Fruit fly (Drosophila melanogaster) whole organism, prepupa: ENCODE measurements around the gene ninaA.

Experiments
- CG10631 ChIP-seq: fragments of 200-800 bp; sonication (Bioruptor generic); optimal IDR thresholded peaks from 2 replicates; lab custom pipeline; 2016; ENCODE audit warnings: missing biosample characterization, missing genetic modification characterization
- CG10669 ChIP-seq: fragments of 200-800 bp; sonication (Bioruptor generic); optimal IDR thresholded peaks from 3 replicates; lab custom pipeline; 2018; ENCODE audit warnings: missing biosample characterization, mild to moderate bottlenecking, missing genetic modification characterization, moderate library complexity
- CG11294 ChIP-seq: fragments of 200-800 bp; sonication (Bioruptor generic); IDR thresholded peaks from 2 replicates; pipeline ENCODE4 v1.3.6; 2022; ENCODE audit warnings: missing biosample characterization, missing genetic modification characterization
- CG11762 ChIP-seq: fragments of 200-800 bp; sonication (Bioruptor generic); optimal IDR thresholded peaks from 3 replicates; lab custom pipeline; 2016; ENCODE audit warnings: missing biosample characterization, missing genetic modification characterization; ENCODE audit not compliant: insufficient read depth
- CG11902 ChIP-seq: fragments of 200-800 bp; sonication (Bioruptor generic); optimal IDR thresholded peaks from 3 replicates; lab custom pipeline; 2016; ENCODE audit warnings: missing biosample characterization, missing genetic modification characterization
- CG15336 ChIP-seq: fragments of 200-800 bp; sonication (Bioruptor generic); IDR thresholded peaks from 2 replicates; pipeline ENCODE4 v1.3.6; 2022; ENCODE audit warnings: missing biosample characterization, missing genetic modification characterization
- CG1621 ChIP-seq: fragments of 200-800 bp; sonication (Bioruptor generic); optimal IDR thresholded peaks from 3 replicates; lab custom pipeline; 2018; ENCODE audit warnings: missing biosample characterization, mild to moderate bottlenecking, missing genetic modification characterization
- CG16779 ChIP-seq: fragments of 200-800 bp; sonication (Bioruptor generic); optimal IDR thresholded peaks from 3 replicates; lab custom pipeline; 2017; ENCODE audit warnings: missing biosample characterization, mild to moderate bottlenecking, missing genetic modification characterization
- CG3032 ChIP-seq: fragments of 200-800 bp; optimal IDR thresholded peaks from 2 replicates; lab custom pipeline; 2019; ENCODE audit warnings: missing biosample characterization, mild to moderate bottlenecking, missing genetic modification characterization, moderate library complexity
- CG32006 ChIP-seq: fragments of 200-800 bp; sonication (Bioruptor generic); optimal IDR thresholded peaks from 3 replicates; lab custom pipeline; 2017; ENCODE audit warnings: missing biosample characterization, mild to moderate bottlenecking, missing genetic modification characterization
- CG34406 ChIP-seq: fragments of 200-800 bp; sonication (Bioruptor generic); optimal IDR thresholded peaks from 3 replicates; lab custom pipeline; 2016; ENCODE audit warnings: missing biosample characterization, missing genetic modification characterization
- CG3919 ChIP-seq: fragments of 200-800 bp; sonication (Bioruptor generic); optimal IDR thresholded peaks from 3 replicates; lab custom pipeline; 2016; ENCODE audit warnings: missing biosample characterization, missing genetic modification characterization
- CG4318 ChIP-seq: fragments of 200-800 bp; sonication (Bioruptor generic); optimal IDR thresholded peaks from 3 replicates; lab custom pipeline; 2017; ENCODE audit warnings: missing biosample characterization, mild to moderate bottlenecking, missing genetic modification characterization
- CG6276 ChIP-seq: fragments of 200-800 bp; sonication (Bioruptor generic); optimal IDR thresholded peaks from 2 replicates; lab custom pipeline; 2017; ENCODE audit warnings: missing biosample characterization, mild to moderate bottlenecking, missing genetic modification characterization
- CG6792 ChIP-seq: fragments of 200-800 bp; sonication (Bioruptor generic); optimal IDR thresholded peaks from 3 replicates; lab custom pipeline; 2016; ENCODE audit warnings: missing biosample characterization, missing genetic modification characterization
- CG6808 ChIP-seq: fragments of 200-800 bp; sonication (Bioruptor generic); optimal IDR thresholded peaks from 3 replicates; lab custom pipeline; 2017; ENCODE audit warnings: missing biosample characterization, missing genetic modification characterization, mild to moderate bottlenecking, moderate library complexity, missing genetic modification reagents
- CG6854 ChIP-seq: fragments of 200-800 bp; sonication (Bioruptor generic); optimal IDR thresholded peaks from 2 replicates; lab custom pipeline; 2017; ENCODE audit warnings: missing biosample characterization, mild to moderate bottlenecking, missing genetic modification characterization
- CG7368 ChIP-seq: fragments of 200-800 bp; sonication (Bioruptor generic); optimal IDR thresholded peaks from 3 replicates; lab custom pipeline; 2016; ENCODE audit warnings: missing biosample characterization, missing genetic modification characterization
- CG8119 ChIP-seq: fragments of 200-800 bp; sonication (Bioruptor generic); IDR thresholded peaks from 3 replicates; pipeline ENCODE4 v1.3.6; 2022; ENCODE audit warnings: missing biosample characterization, missing genetic modification characterization
- CG8319 ChIP-seq: fragments of 200-800 bp; sonication (Bioruptor generic); optimal IDR thresholded peaks from 3 replicates; lab custom pipeline; 2016; ENCODE audit warnings: missing biosample characterization, missing genetic modification characterization
- CG9139 ChIP-seq: fragments of 200-800 bp; sonication (Bioruptor generic); optimal IDR thresholded peaks from 3 replicates; lab custom pipeline; 2017; ENCODE audit warnings: missing biosample characterization, mild to moderate bottlenecking, missing genetic modification characterization
- Eip78C ChIP-seq: fragments of 200-800 bp; sonication (Bioruptor generic); peaks from one replicate; lab custom pipeline; 2016; ENCODE audit warnings: missing biosample characterization, missing genetic modification characterization
- Eip93F ChIP-seq: fragments of 200-800 bp; sonication (Bioruptor generic); optimal IDR thresholded peaks from 2 replicates; lab custom pipeline; 2016; ENCODE audit warnings: missing biosample characterization, mild to moderate bottlenecking, missing genetic modification characterization
- Ets21C ChIP-seq: fragments of 200-800 bp; sonication (Bioruptor generic); optimal IDR thresholded peaks from 3 replicates; lab custom pipeline; 2016; ENCODE audit warnings: missing biosample characterization, missing genetic modification characterization
- Ets96B ChIP-seq: fragments of 200-800 bp; optimal IDR thresholded peaks from 2 replicates; lab custom pipeline; 2019; ENCODE audit warnings: missing biosample characterization, mild to moderate bottlenecking, missing genetic modification characterization, moderate library complexity
- Gug ChIP-seq: fragments of 200-800 bp; sonication (Bioruptor generic); IDR thresholded peaks from 2 replicates; pipeline ENCODE4 v1.3.6; 2022; ENCODE audit warnings: missing biosample characterization, missing genetic modification characterization
- Hr39 ChIP-seq: fragments of 200-800 bp; sonication (Bioruptor generic); optimal IDR thresholded peaks from 2 replicates; lab custom pipeline; 2016; ENCODE audit warnings: missing biosample characterization, missing genetic modification characterization
- Hr4 ChIP-seq: fragments of 200-800 bp; sonication (Bioruptor generic); optimal IDR thresholded peaks from 3 replicates; lab custom pipeline; 2016; ENCODE audit warnings: missing biosample characterization, missing genetic modification characterization
- Met ChIP-seq: fragments of 200-800 bp; sonication (Bioruptor generic); optimal IDR thresholded peaks from 3 replicates; lab custom pipeline; 2016; ENCODE audit warnings: missing biosample characterization, missing genetic modification characterization
- OdsH ChIP-seq: fragments of 200-800 bp; sonication (Bioruptor generic); optimal IDR thresholded peaks from 3 replicates; lab custom pipeline; 2016; ENCODE audit warnings: missing biosample characterization, missing genetic modification characterization
- Sox102F ChIP-seq: fragments of 200-800 bp; sonication (Bioruptor generic); optimal IDR thresholded peaks from 2 replicates; lab custom pipeline; 2016; ENCODE audit warnings: missing biosample characterization, mild to moderate bottlenecking, missing genetic modification characterization
- Sox14 ChIP-seq: fragments of 200-800 bp; sonication (Bioruptor generic); optimal IDR thresholded peaks from 3 replicates; lab custom pipeline; 2016; ENCODE audit warnings: missing biosample characterization, missing genetic modification characterization
- Sox15 ChIP-seq: fragments of 200-800 bp; sonication (Bioruptor generic); optimal IDR thresholded peaks from 3 replicates; lab custom pipeline; 2016; ENCODE audit warnings: missing biosample characterization, missing genetic modification characterization
- achi ChIP-seq: fragments of 200-800 bp; sonication (Bioruptor generic); optimal IDR thresholded peaks from 3 replicates; lab custom pipeline; 2016; ENCODE audit warnings: missing biosample characterization, missing genetic modification characterization
- acj6 ChIP-seq: fragments of 200-800 bp; sonication (Bioruptor generic); optimal IDR thresholded peaks from 3 replicates; lab custom pipeline; 2016; ENCODE audit warnings: missing biosample characterization, missing genetic modification characterization
- cyc ChIP-seq: fragments of 200-800 bp; sonication (Bioruptor generic); optimal IDR thresholded peaks from 3 replicates; lab custom pipeline; 2016; ENCODE audit warnings: missing biosample characterization, missing genetic modification characterization
- eg ChIP-seq: fragments of 200-800 bp; sonication (Bioruptor generic); IDR thresholded peaks from 3 replicates; pipeline ENCODE4 v1.3.6; 2022; ENCODE audit warnings: missing biosample characterization, missing genetic modification characterization
- esn ChIP-seq: fragments of 200-800 bp; sonication (Bioruptor generic); optimal IDR thresholded peaks from 2 replicates; lab custom pipeline; 2016; ENCODE audit warnings: missing biosample characterization, mild to moderate bottlenecking, missing genetic modification characterization, moderate library complexity
- fd59A ChIP-seq: fragments of 200-800 bp; sonication (Bioruptor generic); optimal IDR thresholded peaks from 2 replicates; lab custom pipeline; 2017; ENCODE audit warnings: missing biosample characterization, mild to moderate bottlenecking, missing genetic modification characterization, missing genetic modification reagents
- fkh ChIP-seq: fragments of 200-800 bp; sonication (Bioruptor generic); optimal IDR thresholded peaks from 3 replicates; lab custom pipeline; 2017; ENCODE audit warnings: missing biosample characterization, mild to moderate bottlenecking, missing genetic modification characterization, moderate library complexity
- net ChIP-seq: fragments of 200-800 bp; sonication (Bioruptor generic); optimal IDR thresholded peaks from 3 replicates; lab custom pipeline; 2016; ENCODE audit warnings: missing biosample characterization, missing genetic modification characterization
- pdm3 ChIP-seq: fragments of 200-800 bp; sonication (Bioruptor generic); optimal IDR thresholded peaks from 3 replicates; lab custom pipeline; 2016; ENCODE audit warnings: missing biosample characterization, missing genetic modification characterization
- salr ChIP-seq, 2 experiments: fragments of 200-800 bp; sonication (Bioruptor generic); optimal IDR thresholded peaks; 3 replicates each; lab custom pipeline; 2016 to 2018; ENCODE audit warnings: missing biosample characterization in 2 of 2, missing genetic modification characterization in 2 of 2, mild to moderate bottlenecking in 1 of 2
- ss ChIP-seq, 2 experiments: fragments of 200-800 bp; sonication (Bioruptor generic); optimal IDR thresholded peaks; 2 replicates in 1 of 2; 3 replicates in 1 of 2; lab custom pipeline; 2017 to 2018; ENCODE audit warnings: mild to moderate bottlenecking in 2 of 2, missing biosample characterization in 2 of 2, missing genetic modification characterization in 2 of 2, moderate library complexity in 1 of 2
- svp ChIP-seq: fragments of 200-800 bp; sonication (Bioruptor generic); peaks from one replicate; lab custom pipeline; 2016; ENCODE audit warnings: missing biosample characterization, missing genetic modification characterization
- topi ChIP-seq: fragments of 200-800 bp; sonication (Bioruptor generic); optimal IDR thresholded peaks from 3 replicates; lab custom pipeline; 2016; ENCODE audit warnings: missing biosample characterization, missing genetic modification characterization
- vri ChIP-seq: fragments of 200-800 bp; sonication (Bioruptor generic); optimal IDR thresholded peaks from 3 replicates; lab custom pipeline; 2016; ENCODE audit warnings: missing biosample characterization, mild to moderate bottlenecking, missing genetic modification characterization

The ninaA gene

dm6 chr2L:866950-867744 lies 10.0 kb upstream of the ninaA start (continued):
- TF ChIP-seq Gug (GFP tag; lab: Robert Waterston, UW) (peak; percentile 94), Met (peak; percentile 95), CG16779 (tag; lab: Kevin White, UChicago) (peak; percentile 80), CG6276 (GFP tag; lab: Kevin White, UChicago) (peak; percentile 88), acj6 (GFP tag; lab: Kevin White, UChicago) (peak; percentile 95), svp (peak; percentile 98), ss (GFP tag; optimal IDR thresholded peaks at IDR 0.05; lab: Kevin White, UChicago) (peak; percentile 64 to 88), eg (GFP tag; lab: Robert Waterston, UW) (peak; percentile 97), CG10631 (GFP tag; lab: Kevin White, UChicago) (peak; percentile 93), Hr39 (GFP tag; lab: Kevin White, UChicago) (peak; percentile 97), CG8119 (GFP tag; lab: Robert Waterston, UW) (peak; percentile 97), CG3919 (peak; percentile 94), CG1621 (tag; lab: Kevin White, UChicago) (peak; percentile 84), CG7368 (peak; percentile 90), OdsH (GFP tag; lab: Kevin White, UChicago) (peak; percentile 93), achi (GFP tag; lab: Kevin White, UChicago) (peak; percentile 91), esn (GFP tag; lab: Kevin White, UChicago) (peak; percentile 96), Sox14 (GFP tag; lab: Kevin White, UChicago) (peak; percentile 96), CG3032 (tag; lab: Kevin White, UChicago) (peak; percentile 88), Sox102F (peak; percentile 94), CG9139 (peak; percentile 65), cyc (peak; percentile 95), fd59A (GFP tag; lab: Kevin White, UChicago) (peak; percentile 83), CG11762 (peak; percentile 89), CG6792 (GFP tag; lab: Kevin White, UChicago) (peak; percentile 93), Sox15 (GFP tag; lab: Kevin White, UChicago) (peak; percentile 92), CG34406 (peak; percentile 91), CG4318 (GFP tag; lab: Kevin White, UChicago) (peak; percentile 92), pdm3 (GFP tag; lab: Kevin White, UChicago) (peak; percentile 95), CG11902 (GFP tag; lab: Kevin White, UChicago) (peak; percentile 92)
- TF ChIP-seq, all 60 proteins: peak for 60

- peak; percentile 37 for TF ChIP-seq Hr4 (GFP tag; lab: Kevin White, UChicago)
- peak; percentile 29 for TF ChIP-seq CG10669 (GFP tag; lab: Kevin White, UChicago)
- TF ChIP-seq Eip93F (GFP tag; lab: Kevin White, UChicago): no peak
- peak; percentile 57 for TF ChIP-seq fkh (GFP tag; lab: Kevin White, UChicago)
- peak; percentile 24 for TF ChIP-seq pdm3 (GFP tag; lab: Kevin White, UChicago)
- peak; percentile 28 for TF ChIP-seq vri
- TF ChIP-seq CG6276 (GFP tag; lab: Kevin White, UChicago): peak; percentile 21
- TF ChIP-seq CG32006 (GFP tag; lab: Kevin White, UChicago): peak; percentile 37
- TF ChIP-seq CG6854 (GFP tag; lab: Kevin White, UChicago): no peak
- peak; percentile 13 for TF ChIP-seq CG16779 (tag; lab: Kevin White, UChicago)
- no peak for TF ChIP-seq CG11294 (GFP tag; lab: Robert Waterston, UW)
- TF ChIP-seq CG1621 (tag; lab: Kevin White, UChicago): no peak
- no peak for TF ChIP-seq CG6808 (GFP tag; lab: Kevin White, UChicago)
- peak; percentile 33 for TF ChIP-seq acj6 (GFP tag; lab: Kevin White, UChicago)
- TF ChIP-seq net (GFP tag; lab: Kevin White, UChicago): peak; percentile 10
- no peak for TF ChIP-seq CG8319
- peak; percentile 59; the same call in 2 of the 3 replicates for TF ChIP-seq eg (GFP tag; lab: Robert Waterston, UW)
- peak; percentile 34 to 65 for TF ChIP-seq ss (GFP tag; optimal IDR thresholded peaks at IDR 0.05; lab: Kevin White, UChicago)
- peak; percentile 22 for TF ChIP-seq Ets96B
- TF ChIP-seq cyc: no peak
- TF ChIP-seq salr (GFP tag; optimal IDR thresholded peaks at IDR 0.05; lab: Kevin White, UChicago): peak in 1 of 2 experiments; percentile 9
- TF ChIP-seq CG15336 (GFP tag; lab: Robert Waterston, UW): peak; percentile 62; the same call in 1 of the 2 replicates
- peak; percentile 53 for TF ChIP-seq Sox102F
- TF ChIP-seq Eip78C (GFP tag; lab: Kevin White, UChicago): peak; percentile 82
- TF ChIP-seq Ets21C (GFP tag; lab: Kevin White, UChicago): no peak
- TF ChIP-seq topi (GFP tag; lab: Kevin White, UChicago): peak; percentile 23
- TF ChIP-seq achi (GFP tag; lab: Kevin White, UChicago): peak; percentile 12
Measured at dm6 chr2L:867899-868605, 9.1 kb upstream of the ninaA start, which contains the start of gene aru. Gene aru, minus strand, starts transcription at chr2L:868354.
